Worm (Caenorhabditis elegans) whole organism, young adult: ENCODE results near the gene T10B5.10.

Experiments used
- B0019.2 ChIP-seq: fragments of 200-800 bp; sonication (Bioruptor generic); conservative IDR thresholded peaks from 2 replicates; pipeline ENCODE4 v1.3.6; 2022; ENCODE audit warnings: missing genetic modification reagents, missing genetic modification characterization, missing compliant biosample characterization
- attf-6 ChIP-seq: fragments of 200-800 bp; sonication (Bioruptor generic); IDR thresholded peaks from 2 replicates; pipeline ENCODE4 v1.3.6; 2022; ENCODE audit warnings: missing genetic modification reagents, missing genetic modification characterization, missing compliant biosample characterization
- ceh-91 ChIP-seq: fragments of 200-800 bp; sonication (Bioruptor generic); IDR thresholded peaks from 2 replicates; pipeline ENCODE4 v1.3.6; 2022; ENCODE audit warnings: missing genetic modification reagents, missing genetic modification characterization, missing compliant biosample characterization
- gei-17 ChIP-seq: fragments of 200-800 bp; sonication (Bioruptor generic); optimal IDR thresholded peaks from 2 replicates; lab custom pipeline; 2018; ENCODE audit warnings: mild to moderate bottlenecking, missing genetic modification characterization, missing compliant biosample characterization
- him-1 ChIP-seq: sonication (generic microtip); optimal IDR thresholded peaks from 2 replicates; lab custom pipeline; 2016; ENCODE audit warnings: missing genotype, missing genetic modification reagents, missing genetic modification characterization, missing compliant biosample characterization
- lag-1 ChIP-seq: fragments of 200-800 bp; sonication (Bioruptor generic); IDR thresholded peaks from 2 replicates; pipeline ENCODE4 v1.3.6; 2022; ENCODE audit warnings: missing genetic modification reagents, missing genetic modification characterization, missing compliant biosample characterization
- madf-10 ChIP-seq: sonication (generic microtip); optimal IDR thresholded peaks from 2 replicates; lab custom pipeline; 2016; ENCODE audit warnings: mild to moderate bottlenecking, missing genetic modification characterization, missing compliant biosample characterization
- madf-3 ChIP-seq: fragments of 200-800 bp; sonication (Bioruptor generic); IDR thresholded peaks from 2 replicates; pipeline ENCODE4 v1.3.6; 2022; ENCODE audit warnings: missing genetic modification reagents, missing genetic modification characterization, missing compliant biosample characterization
- nfya-1 ChIP-seq: sonication (generic microtip); optimal IDR thresholded peaks from 2 replicates; lab custom pipeline; 2017; ENCODE audit warnings: antibody characterized with exemption, missing compliant biosample characterization, missing genetic modification characterization, borderline replicate concordance; ENCODE audit not compliant: insufficient read depth
- repo-1 ChIP-seq: sonication (generic microtip); optimal IDR thresholded peaks from 2 replicates; lab custom pipeline; 2017; ENCODE audit warnings: mild to moderate bottlenecking, missing genetic modification characterization, missing compliant biosample characterization
- sdz-38 ChIP-seq: sonication (generic microtip); optimal IDR thresholded peaks from 2 replicates; lab custom pipeline; 2016; ENCODE audit warnings: missing genotype, missing genetic modification characterization, missing compliant biosample characterization
- unc-62 ChIP-seq: fragments of 150-350 bp; optimal IDR thresholded peaks from 2 replicates; lab custom pipeline; 2014; ENCODE audit warnings: missing biosample characterization, missing genetic modification reagents, missing genetic modification characterization
- ztf-18 ChIP-seq: sonication (generic microtip); optimal IDR thresholded peaks from 2 replicates; lab custom pipeline; 2016; ENCODE audit warnings: missing genotype, mild to moderate bottlenecking, missing genetic modification characterization, missing compliant biosample characterization

DNA sequence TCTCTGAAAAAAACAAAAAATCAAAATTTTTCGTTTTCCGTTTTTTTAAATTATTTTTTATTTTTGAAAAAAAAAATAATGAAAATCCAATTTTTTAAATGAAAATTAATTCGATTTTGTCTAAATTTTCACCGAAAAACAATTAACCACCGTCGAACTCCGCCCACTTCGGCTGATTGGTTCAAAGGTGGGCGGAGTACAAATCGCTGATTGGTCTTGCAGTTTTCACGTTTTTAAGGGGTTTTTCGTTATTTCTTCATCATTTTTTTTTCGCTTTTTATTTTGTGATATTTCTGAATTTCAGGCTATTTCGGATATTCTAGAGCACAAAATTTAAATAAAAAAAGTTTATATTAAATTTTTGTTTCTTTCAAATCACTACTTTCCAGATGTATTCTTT, 8.9 kb upstream of the T10B5.10 start:
- no peak for TF ChIP-seq gei-17
- no peak for TF ChIP-seq nfya-1 (tag; lab: Kevin White, UChicago)
- no peak for TF ChIP-seq B0019.2
- no peak for TF ChIP-seq sdz-38 (tag; lab: Kevin White, UChicago)
- no peak for TF ChIP-seq unc-62 (GFP tag; lab: Kevin White, UChicago)
- no peak for TF ChIP-seq attf-6
- no peak for TF ChIP-seq ceh-91 (GFP tag; lab: Robert Waterston, UW)
- no peak for TF ChIP-seq lag-1 (GFP tag; lab: Robert Waterston, UW)
- TF ChIP-seq ztf-18 (tag; lab: Kevin White, UChicago), result no peak
- no peak for TF ChIP-seq madf-3
- TF ChIP-seq him-1, result no peak
- TF ChIP-seq madf-10 (tag; lab: Kevin White, UChicago), result no peak
- TF ChIP-seq repo-1 (tag; lab: Kevin White, UChicago), result no peak
